Fruit fly (Drosophila melanogaster): Measurements from ENCODE around the gene Rph.
A peak's percentile ranks its signal among the peaks of the same experiment; 100 is the strongest.

The Rph gene

DNA sequence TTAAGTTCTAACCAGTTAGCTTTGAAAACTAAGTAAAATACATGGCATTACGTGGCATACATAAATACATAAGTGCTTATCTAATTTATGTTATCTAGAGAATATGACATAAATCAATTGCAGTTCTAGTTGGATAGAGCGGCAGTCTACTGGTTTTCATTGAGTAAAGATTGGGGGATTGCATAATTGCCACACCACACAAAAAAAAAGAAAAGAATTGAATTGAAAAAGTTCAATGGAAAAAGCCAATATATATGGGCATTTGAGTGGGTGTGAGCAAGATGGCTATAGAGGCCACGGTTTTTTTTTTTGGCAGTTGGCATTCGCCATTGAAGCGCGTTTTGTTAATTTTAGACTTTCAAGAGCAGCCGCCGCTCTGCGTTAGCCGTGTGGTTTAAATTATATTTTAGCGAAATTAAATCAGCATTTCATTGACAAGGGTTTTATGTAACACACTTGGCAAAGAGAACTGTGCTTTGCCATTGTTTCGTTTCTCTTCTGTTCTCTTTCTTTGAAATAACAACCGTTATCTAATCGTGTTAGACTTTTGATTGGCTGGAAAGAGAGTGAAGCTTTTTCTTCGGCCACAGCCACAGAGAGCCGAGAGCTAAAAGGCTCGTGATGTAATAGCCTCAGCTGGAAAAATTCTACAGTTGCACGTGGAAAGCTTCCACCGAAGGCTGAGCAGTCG, 26.1 kb upstream of the Rph start:
- no peak for TF ChIP-seq Rfx (GFP tag; IDR thresholded peaks at IDR 0.05)
- TF ChIP-seq ap (GFP tag; IDR thresholded peaks at IDR 0.05) = no peak
- TF ChIP-seq CG14965 (GFP tag; optimal IDR thresholded peaks at IDR 0.05; ENCODE audit: borderline replicate concordance) = no peak
- TF ChIP-seq Deaf1 (tag; optimal IDR thresholded peaks at IDR 0.05) = peak; percentile 18
- TF ChIP-seq Nf-YB (GFP tag; optimal IDR thresholded peaks at IDR 0.05) = peak; percentile 83
- TF ChIP-seq sqz (GFP tag; optimal IDR thresholded peaks at IDR 0.05) = peak; percentile 70
- TF ChIP-seq YL-1 (GFP tag; optimal IDR thresholded peaks at IDR 0.05) = peak; percentile 23
- TF ChIP-seq GATAe (GFP tag; conservative IDR thresholded peaks at IDR 0.05) = no peak
- TF ChIP-seq Nf-YC (tag; optimal IDR thresholded peaks at IDR 0.05) = peak; percentile 85
- 0 out of 4 replicates have a peak, but pooled peaks have one; percentile 59 for TF ChIP-seq chinmo (GFP tag; IDR thresholded peaks at IDR 0.05; ENCODE audit: partially characterized antibody)
- no peak for TF ChIP-seq tio (GFP tag; optimal IDR thresholded peaks at IDR 0.05)
- no peak for TF ChIP-seq CG8478 (optimal IDR thresholded peaks at IDR 0.05)
- TF ChIP-seq Pdp1 (GFP tag; optimal IDR thresholded peaks at IDR 0.05) = peak in 1 of 2 experiments; percentile 96
- TF ChIP-seq gsb (GFP tag; IDR thresholded peaks at IDR 0.05) = no peak
- TF ChIP-seq CG3163 (GFP tag; optimal IDR thresholded peaks at IDR 0.05) = peak; percentile 92
- peak; percentile 14; the same call in 1 of the 2 replicates for TF ChIP-seq Atf6 (GFP tag; IDR thresholded peaks at IDR 0.05)
- TF ChIP-seq Trl (optimal IDR thresholded peaks at IDR 0.05) = peak; percentile 57 to 71
- TF ChIP-seq Trl (GFP tag; optimal IDR thresholded peaks at IDR 0.05) = no peak
- TF ChIP-seq unpg (GFP tag; optimal IDR thresholded peaks at IDR 0.05) = no peak
- TF ChIP-seq sd (tag; optimal IDR thresholded peaks at IDR 0.05) = peak; percentile 23
- TF ChIP-seq CG9876 (GFP tag; optimal IDR thresholded peaks at IDR 0.05) = no peak
- TF ChIP-seq Med (GFP tag) = peak; percentile 53
- no peak for TF ChIP-seq CG9215 (GFP tag; IDR thresholded peaks at IDR 0.05)
- TF ChIP-seq CG10321 (GFP tag; IDR thresholded peaks at IDR 0.05) = peak; percentile 87

DNA sequence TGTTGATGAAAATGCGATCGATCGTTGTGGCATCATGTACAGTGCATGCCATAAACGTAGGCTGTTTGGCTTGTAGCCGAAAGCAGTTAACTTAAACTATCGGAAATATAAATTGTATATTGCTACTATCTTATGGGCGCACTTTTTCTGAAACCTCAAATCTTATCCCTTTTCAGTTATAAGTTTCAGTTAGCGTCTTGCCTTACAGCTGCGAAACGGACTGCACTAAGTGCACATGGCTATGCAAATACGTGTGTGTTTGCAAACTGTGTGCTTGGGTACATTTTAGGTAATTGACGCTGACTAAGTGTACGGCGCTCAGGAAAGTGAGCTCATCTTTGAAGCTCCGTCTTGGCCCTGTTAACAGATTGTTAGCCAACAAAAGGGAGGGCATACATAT, 18.2 kb upstream of the Rph start:
- TF ChIP-seq CG1647 (GFP tag; optimal IDR thresholded peaks at IDR 0.05) (peak; percentile 20), Dref (GFP tag; IDR thresholded peaks at IDR 0.05) (no peak), Dek (tag; optimal IDR thresholded peaks at IDR 0.05) (no peak), p53 (GFP tag; optimal IDR thresholded peaks at IDR 0.05) (no peak), CrebB (tag; optimal IDR thresholded peaks at IDR 0.05) (no peak), lov (optimal IDR thresholded peaks at IDR 0.05) (no peak), lov (GFP tag; IDR thresholded peaks at IDR 0.05) (no peak), vvl (GFP tag; IDR thresholded peaks at IDR 0.05) (peak; percentile 51), unc-4 (GFP tag; IDR thresholded peaks at IDR 0.05; ENCODE audit: partially characterized antibody) (no peak), ara (GFP tag; IDR thresholded peaks at IDR 0.05) (no peak), CG4617 (GFP tag; optimal IDR thresholded peaks at IDR 0.05; ENCODE audit: borderline replicate concordance) (no peak), salm (tag; optimal IDR thresholded peaks at IDR 0.05) (peak; percentile 24), HmgD (GFP tag; optimal IDR thresholded peaks at IDR 0.05) (no peak), CG15011 (GFP tag; optimal IDR thresholded peaks at IDR 0.05) (no peak), abd-A (tag; optimal IDR thresholded peaks at IDR 0.05) (no peak), CG1602 (GFP tag; optimal IDR thresholded peaks at IDR 0.05) (peak; percentile 8), Nf-YA (GFP tag; IDR thresholded peaks at IDR 0.05) (peak; percentile 24; the same call in 1 of the 2 replicates), BtbVII (GFP tag; optimal IDR thresholded peaks at IDR 0.05) (no peak), hbn (GFP tag; IDR thresholded peaks at IDR 0.05; ENCODE audit: partially characterized antibody) (no peak), CG3726 (GFP tag; IDR thresholded peaks at IDR 0.05) (no peak), dmrt99B (tag; optimal IDR thresholded peaks at IDR 0.05) (peak; percentile 74), CG6854 (GFP tag; optimal IDR thresholded peaks at IDR 0.05) (no peak), CG2889 (GFP tag; IDR thresholded peaks at IDR 0.05) (0 out of 3 replicates have a peak, but pooled peaks have one; percentile 30), insv (GFP tag; optimal IDR thresholded peaks at IDR 0.05) (no peak), tap (tag; optimal IDR thresholded peaks at IDR 0.05) (peak; percentile 45), run (tag; optimal IDR thresholded peaks at IDR 0.05) (no peak), NfI (GFP tag; optimal IDR thresholded peaks at IDR 0.05) (peak; percentile 16), D19B (GFP tag; optimal IDR thresholded peaks at IDR 0.05) (no peak)

Measured in whole organism, embryonic.